Fruit fly (Drosophila melanogaster): ENCODE results near the gene PIG-K.

dm6 chrX:1965512-1965911 is 43.7 kb downstream of the PIG-K start:
- TF ChIP-seq CG1647 (GFP tag; optimal IDR thresholded peaks at IDR 0.05) (no peak), Max (GFP tag; optimal IDR thresholded peaks at IDR 0.05) (no peak), Ada2b (GFP tag; IDR thresholded peaks at IDR 0.05) (no peak), CG32772 (GFP tag; IDR thresholded peaks at IDR 0.05) (no peak), CG2116 (GFP tag; optimal IDR thresholded peaks at IDR 0.05) (no peak), Kr (GFP tag; optimal IDR thresholded peaks at IDR 0.05) (no peak), Atf3 (GFP tag; optimal IDR thresholded peaks at IDR 0.05) (no peak), toy (GFP tag; IDR thresholded peaks at IDR 0.05) (no peak), CG10366 (GFP tag; IDR thresholded peaks at IDR 0.05) (no peak), ranshi (GFP tag; IDR thresholded peaks at IDR 0.05) (no peak), ttk (GFP tag; IDR thresholded peaks at IDR 0.05) (no peak), CG4854 (GFP tag; optimal IDR thresholded peaks at IDR 0.05) (no peak), CG2889 (GFP tag; IDR thresholded peaks at IDR 0.05) (no peak)
